Worm (Caenorhabditis elegans) whole organism, late embryonic: ENCODE results near the gene F08G2.5.

Experiments used
- C08G9.2 ChIP-seq: sonication (generic microtip); optimal IDR thresholded peaks from 2 replicates; lab custom pipeline; 2016; ENCODE audit warnings: mild to moderate bottlenecking, missing genetic modification characterization, moderate library complexity, missing compliant biosample characterization
- C38D4.7 ChIP-seq: fragments of 200-800 bp; sonication (Bioruptor generic); optimal IDR thresholded peaks from 2 replicates; lab custom pipeline; 2018; ENCODE audit warnings: mild to moderate bottlenecking, missing genetic modification characterization, moderate library complexity, missing compliant biosample characterization
- ceh-14 ChIP-seq: sonication (generic microtip); optimal IDR thresholded peaks from 2 replicates; lab custom pipeline; 2016; ENCODE audit warnings: missing genotype, missing genetic modification characterization, missing compliant biosample characterization
- hlh-13 ChIP-seq: fragments of 200-800 bp; sonication (Bioruptor generic); optimal IDR thresholded peaks from 2 replicates; lab custom pipeline; 2018; ENCODE audit warnings: mild to moderate bottlenecking, missing genetic modification characterization, missing compliant biosample characterization
- nfya-1 ChIP-seq: sonication (generic microtip); optimal IDR thresholded peaks from 2 replicates; lab custom pipeline; 2017; ENCODE audit warnings: missing genetic modification characterization, mild to moderate bottlenecking, missing compliant biosample characterization, antibody characterized with exemption, moderate library complexity
- nhr-11 ChIP-seq: fragments of 150-350 bp; optimal IDR thresholded peaks from 2 replicates; lab custom pipeline; 2014; ENCODE audit warnings: missing biosample characterization, missing genetic modification characterization
- nhr-232 ChIP-seq: sonication (generic microtip); optimal IDR thresholded peaks from 2 replicates; lab custom pipeline; 2016; ENCODE audit warnings: missing genetic modification characterization, missing compliant biosample characterization
- pqm-1 ChIP-seq: sonication (generic microtip); optimal IDR thresholded peaks from 2 replicates; lab custom pipeline; 2016; ENCODE audit warnings: missing genetic modification characterization, missing compliant biosample characterization

ce11 chrII:13882405-13882804 lies 49.0 kb upstream of the F08G2.5 start, which contains the start of gene hda-10:
- TF ChIP-seq pqm-1 (tag; lab: Kevin White, UChicago) (no peak), C08G9.2 (no peak), ceh-14 (tag; lab: Kevin White, UChicago) (no peak), nhr-232 (no peak), nfya-1 (tag; lab: Kevin White, UChicago) (no peak), nhr-11 (tag; lab: Kevin White, UChicago) (no peak), hlh-13 (GFP tag; lab: Kevin White, UChicago) (no peak), C38D4.7 (GFP tag; lab: Kevin White, UChicago) (no peak)
